Worm (Caenorhabditis elegans): Measurements from ENCODE around the gene unc-84.

Gene unc-84

ce11 chrX:13591953-13592352 is 7.4 kb downstream of the unc-84 start (continued):
- TF ChIP-seq lin-54 (GFP tag; optimal IDR thresholded peaks at IDR 0.05) (no peak), K12H6.12 (tag; optimal IDR thresholded peaks at IDR 0.05) (no peak), mcd-1 (GFP tag; IDR thresholded peaks at IDR 0.05) (peak; percentile 62), lin-26 (GFP tag; IDR thresholded peaks at IDR 0.05) (no peak), mxl-1 (tag; optimal IDR thresholded peaks at IDR 0.05) (no peak), ama-1 (optimal IDR thresholded peaks at IDR 0.05) (no peak), ama-1 (GFP tag; optimal IDR thresholded peaks at IDR 0.05) (no peak), rec-8 (tag; optimal IDR thresholded peaks at IDR 0.05) (no peak)

ce11 chrX:13592367-13592766 is 7.8 kb downstream of the unc-84 start, which contains the start of gene F54B11.4:
F54B11.4 (plus strand) TSS chrX:13592667.
- TF ChIP-seq dpff-1 (tag; optimal IDR thresholded peaks at IDR 0.05) (no peak), cebp-1 (GFP tag; IDR thresholded peaks at IDR 0.05) (no peak), cebp-1 (tag; optimal IDR thresholded peaks at IDR 0.05) (peak; percentile 62), ets-4 (GFP tag; optimal IDR thresholded peaks at IDR 0.05) (no peak)

ce11 chrX:13596003-13596767 is 11.6 kb downstream of the unc-84 start, which contains the start of gene F54B11.5:
F54B11.5 (minus strand) TSS chrX:13596068.
- TF ChIP-seq egrh-3 (GFP tag; IDR thresholded peaks at IDR 0.05) (no peak), C06A6.2 (GFP tag; conservative IDR thresholded peaks at IDR 0.05) (no peak), pha-4 (tag; optimal IDR thresholded peaks at IDR 0.05) (no peak), C17E4.6 (GFP tag; IDR thresholded peaks at IDR 0.05) (no peak), lin-35 (GFP tag; optimal IDR thresholded peaks at IDR 0.05) (peak in 1 of 3 experiments; percentile 37), lin-40 (tag; optimal IDR thresholded peaks at IDR 0.05) (peak; percentile 9), hrde-1 (tag; optimal IDR thresholded peaks at IDR 0.05; ENCODE audit: borderline replicate concordance) (no peak), sea-2 (GFP tag; IDR thresholded peaks at IDR 0.05) (no peak), fkh-3 (tag; optimal IDR thresholded peaks at IDR 0.05) (no peak), ztf-18 (tag; optimal IDR thresholded peaks at IDR 0.05) (no peak), B0261.1 (tag; optimal IDR thresholded peaks at IDR 0.05) (no peak), Y67H2A.10 (GFP tag; conservative IDR thresholded peaks at IDR 0.05) (no peak), egl-44 (GFP tag; IDR thresholded peaks at IDR 0.05) (no peak), unc-130 (GFP tag; optimal IDR thresholded peaks at IDR 0.05) (no peak), zfh-2 (GFP tag; conservative IDR thresholded peaks at IDR 0.05) (no peak), chd-7 (tag; optimal IDR thresholded peaks at IDR 0.05) (no peak), nhr-80 (tag; optimal IDR thresholded peaks at IDR 0.05) (peak; percentile 25), hmg-1.2 (GFP tag; IDR thresholded peaks at IDR 0.05) (peak; percentile 61; the same call in 1 of the 2 replicates), dpff-1 (tag; optimal IDR thresholded peaks at IDR 0.05) (no peak), athp-1 (tag; optimal IDR thresholded peaks at IDR 0.05) (no peak), madf-3 (GFP tag; IDR thresholded peaks at IDR 0.05) (no peak), bed-2 (GFP tag; IDR thresholded peaks at IDR 0.05) (no peak), F33H1.4 (GFP tag; IDR thresholded peaks at IDR 0.05) (no peak), ccch-3 (GFP tag; optimal IDR thresholded peaks at IDR 0.05) (no peak), Y53F4B.3 (GFP tag; IDR thresholded peaks at IDR 0.05) (no peak), cebp-1 (GFP tag; IDR thresholded peaks at IDR 0.05) (no peak), cebp-1 (tag; optimal IDR thresholded peaks at IDR 0.05) (no peak), zim-3 (tag; optimal IDR thresholded peaks at IDR 0.05) (no peak), xnd-1 (tag; optimal IDR thresholded peaks at IDR 0.05) (no peak), pbrm-1 (GFP tag; IDR thresholded peaks at IDR 0.05) (no peak), attf-5 (GFP tag; optimal IDR thresholded peaks at IDR 0.05) (peak; percentile 57), rec-8 (tag; optimal IDR thresholded peaks at IDR 0.05) (no peak), akir-1 (GFP tag; optimal IDR thresholded peaks at IDR 0.05) (no peak), tbx-9 (tag; optimal IDR thresholded peaks at IDR 0.05; ENCODE audit: borderline replicate concordance) (no peak), nhr-90 (tag; optimal IDR thresholded peaks at IDR 0.05) (no peak), lin-54 (GFP tag; optimal IDR thresholded peaks at IDR 0.05) (no peak), cebp-2 (GFP tag; IDR thresholded peaks at IDR 0.05) (no peak), tlf-1 (GFP tag; optimal IDR thresholded peaks at IDR 0.05) (no peak)
